Fruit fly (Drosophila melanogaster): Measurements from ENCODE around the gene Dab.

Dab gene

DNA sequence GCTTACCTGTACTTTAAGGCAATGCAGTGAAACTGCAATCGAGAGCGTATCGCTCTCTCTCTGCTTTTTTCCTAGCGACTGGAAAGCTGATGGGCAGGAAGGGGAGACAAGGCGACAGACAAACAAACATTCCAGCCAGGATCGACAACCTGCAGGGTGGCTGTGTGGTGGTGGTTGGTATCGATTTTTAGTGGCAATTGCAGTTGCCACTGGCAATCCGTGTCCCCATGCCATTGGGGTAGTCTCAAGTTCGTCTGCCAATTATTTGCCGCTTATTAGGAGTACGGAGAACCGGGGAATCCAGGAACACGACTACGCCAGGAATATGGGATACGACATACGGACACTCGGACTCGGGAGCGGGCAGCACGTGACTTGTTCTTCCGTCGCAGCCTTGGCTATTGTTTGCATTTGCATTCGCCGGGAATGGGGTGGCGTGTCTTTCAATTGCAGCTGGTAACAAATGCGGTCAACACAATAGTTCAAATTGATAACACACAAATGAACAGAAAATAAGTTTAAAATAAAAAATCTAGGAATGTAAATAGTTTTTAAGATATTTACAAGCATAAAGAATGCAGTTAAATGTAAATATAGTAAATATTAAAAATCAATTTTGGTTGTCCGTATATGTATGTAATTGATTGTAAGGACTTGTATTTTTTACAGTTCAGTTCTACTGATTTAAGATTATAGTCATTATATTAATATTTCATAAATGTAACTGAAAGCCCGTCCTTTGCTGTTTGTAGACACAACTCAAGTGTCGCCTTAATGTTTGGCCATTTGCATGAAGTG lies 34.9 kb downstream of the Dab start (continued):
- TF ChIP-seq ewg (GFP tag; optimal IDR thresholded peaks at IDR 0.05) (no peak), tup (GFP tag; optimal IDR thresholded peaks at IDR 0.05) (no peak), CG1603 (tag; optimal IDR thresholded peaks at IDR 0.05) (no peak), CG8290 (GFP tag; optimal IDR thresholded peaks at IDR 0.05) (no peak), CG8290 (tag; optimal IDR thresholded peaks at IDR 0.05) (no peak), wek (GFP tag; optimal IDR thresholded peaks at IDR 0.05) (no peak), Poxn (GFP tag; IDR thresholded peaks at IDR 0.05) (no peak), CG17361 (GFP tag; IDR thresholded peaks at IDR 0.05) (peak; percentile 31; the same call in 2 of the 3 replicates), CG9817 (tag; optimal IDR thresholded peaks at IDR 0.05) (no peak), inv (GFP tag; IDR thresholded peaks at IDR 0.05; ENCODE audit: partially characterized antibody) (no peak), CG12104 (GFP tag; optimal IDR thresholded peaks at IDR 0.05) (no peak), lmd (GFP tag; IDR thresholded peaks at IDR 0.05) (no peak), pb (GFP tag; optimal IDR thresholded peaks at IDR 0.05) (no peak), CG30020 (tag; optimal IDR thresholded peaks at IDR 0.05) (no peak), CG3281 (GFP tag; optimal IDR thresholded peaks at IDR 0.05) (no peak), knrl (GFP tag; IDR thresholded peaks at IDR 0.05; ENCODE audit: partially characterized antibody) (no peak), pan (optimal IDR thresholded peaks at IDR 0.05) (no peak), pan (GFP tag; optimal IDR thresholded peaks at IDR 0.05 in 1 of 2, IDR thresholded peaks at IDR 0.05 in 1 of 2) (no peak), CG3726 (GFP tag; IDR thresholded peaks at IDR 0.05) (no peak), Ravus (GFP tag; IDR thresholded peaks at IDR 0.05) (no peak), fd3F (GFP tag; optimal IDR thresholded peaks at IDR 0.05) (no peak), ERR (GFP tag; optimal IDR thresholded peaks at IDR 0.05) (no peak), Blimp-1 (GFP tag; optimal IDR thresholded peaks at IDR 0.05) (peak; percentile 64), bsh (GFP tag; optimal IDR thresholded peaks at IDR 0.05) (peak in 1 of 2 experiments; percentile 10), CG32772 (GFP tag; IDR thresholded peaks at IDR 0.05) (no peak), Med (GFP tag) (no peak), run (tag; optimal IDR thresholded peaks at IDR 0.05) (no peak), ttk (GFP tag; IDR thresholded peaks at IDR 0.05) (no peak), corto (GFP tag; optimal IDR thresholded peaks at IDR 0.05) (no peak), Nf-YC (tag; optimal IDR thresholded peaks at IDR 0.05) (no peak), nerfin-1 (tag; optimal IDR thresholded peaks at IDR 0.05) (no peak)

DNA sequence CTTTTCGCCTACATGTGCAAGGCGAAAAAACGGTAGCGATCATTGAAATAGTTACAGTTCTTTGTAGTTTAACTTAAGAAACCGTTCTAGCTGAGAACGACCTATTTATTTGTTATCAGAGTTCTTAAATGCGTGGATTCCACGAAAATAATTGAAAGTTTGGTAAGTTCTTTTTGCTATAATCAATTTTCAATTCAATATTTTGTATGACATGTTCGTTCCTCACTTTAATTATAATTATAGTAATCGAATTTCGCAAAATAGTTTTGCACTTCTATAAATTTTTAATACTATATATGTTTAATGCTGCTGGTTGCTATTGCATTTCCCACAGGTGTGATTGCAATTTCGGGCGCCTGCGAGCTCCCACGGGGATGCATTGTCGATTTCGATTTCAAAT lies 36.4 kb downstream of the Dab start:
- TF ChIP-seq bsh (GFP tag; optimal IDR thresholded peaks at IDR 0.05) = peak in 1 of 2 experiments; percentile 53
- TF ChIP-seq yki (optimal IDR thresholded peaks at IDR 0.05) = no peak
- peak; percentile 2 for TF ChIP-seq lbe (GFP tag; optimal IDR thresholded peaks at IDR 0.05)
- no peak for TF ChIP-seq CG12942 (GFP tag; optimal IDR thresholded peaks at IDR 0.05)
- no peak for TF ChIP-seq Scr (GFP tag; IDR thresholded peaks at IDR 0.05; ENCODE audit: partially characterized antibody)
- TF ChIP-seq CG11504 (tag; optimal IDR thresholded peaks at IDR 0.05) = peak; percentile 19
- no peak for TF ChIP-seq CG14441 (GFP tag; IDR thresholded peaks at IDR 0.05)
- peak; percentile 2 for TF ChIP-seq sens (GFP tag)
- 0 out of 2 replicates have a peak, but pooled peaks have one; percentile 25 for TF ChIP-seq CG31441 (GFP tag; IDR thresholded peaks at IDR 0.05)
- no peak for TF ChIP-seq CG18476 (GFP tag; optimal IDR thresholded peaks at IDR 0.05)
- no peak for TF ChIP-seq CG8089 (GFP tag; optimal IDR thresholded peaks at IDR 0.05)
- TF ChIP-seq fd3F (GFP tag; optimal IDR thresholded peaks at IDR 0.05) = no peak
- peak; percentile 18 for TF ChIP-seq CG10979 (tag; optimal IDR thresholded peaks at IDR 0.05)
- no peak for TF ChIP-seq Atf3 (GFP tag; optimal IDR thresholded peaks at IDR 0.05)
- no peak for TF ChIP-seq CG17568 (GFP tag; optimal IDR thresholded peaks at IDR 0.05)
- no peak for TF ChIP-seq Kr (GFP tag; optimal IDR thresholded peaks at IDR 0.05)
- peak; percentile 2 for TF ChIP-seq phol (tag; optimal IDR thresholded peaks at IDR 0.05)
- TF ChIP-seq Nf-YC (tag; optimal IDR thresholded peaks at IDR 0.05) = no peak
- TF ChIP-seq CG2712 (tag; optimal IDR thresholded peaks at IDR 0.05) = peak; percentile 7
- TF ChIP-seq CG4730 (GFP tag; IDR thresholded peaks at IDR 0.05) = no peak
- peak; percentile 27 for TF ChIP-seq gem (tag; optimal IDR thresholded peaks at IDR 0.05)
- TF ChIP-seq CG18262 (tag; optimal IDR thresholded peaks at IDR 0.05) = peak; percentile 12
- TF ChIP-seq dmrt11E (tag; optimal IDR thresholded peaks at IDR 0.05) = peak; percentile 9
